Worm (Caenorhabditis elegans): ENCODE results near the gene C06B8.3.

DNA sequence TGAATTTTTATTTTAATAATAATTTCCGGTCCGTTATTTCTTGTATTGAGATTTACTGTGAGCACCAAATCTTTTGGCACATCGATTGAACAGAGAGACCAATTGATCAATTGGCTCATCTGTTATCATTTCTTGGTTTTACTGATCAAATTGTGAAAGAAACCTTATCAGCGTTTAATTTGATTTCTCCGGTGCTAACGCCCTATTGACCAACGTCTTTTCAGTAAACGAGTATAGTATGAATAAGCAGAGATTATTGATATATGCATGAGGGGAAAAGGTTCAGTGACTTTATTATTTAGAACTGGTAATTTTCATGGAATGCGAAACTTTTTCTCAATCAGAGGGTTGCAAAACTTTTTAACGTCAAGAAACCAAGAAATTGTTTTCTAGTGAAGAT lies 5.3 kb downstream of the C06B8.3 start:
- no peak for TF ChIP-seq tbx-7 (tag; optimal IDR thresholded peaks at IDR 0.05)
- TF ChIP-seq fkh-10 (GFP tag; optimal IDR thresholded peaks at IDR 0.05): no peak
- TF ChIP-seq nhr-11 (tag; optimal IDR thresholded peaks at IDR 0.05): no peak
- no peak for TF ChIP-seq unc-3 (GFP tag; conservative IDR thresholded peaks at IDR 0.05)
- no peak for TF ChIP-seq unc-3 (tag; optimal IDR thresholded peaks at IDR 0.05)
